Worm (Caenorhabditis elegans) whole organism, early embryonic: ENCODE measurements around the gene W04E12.2.

Source experiments
- B0310.2 ChIP-seq: sonication (generic microtip); optimal IDR thresholded peaks from 2 replicates; lab custom pipeline; 2016; ENCODE audit warnings: mild to moderate bottlenecking, missing genetic modification characterization, missing compliant biosample characterization
- F13C5.2 ChIP-seq: sonication (generic microtip); optimal IDR thresholded peaks from 2 replicates; lab custom pipeline; 2017; ENCODE audit warnings: mild to moderate bottlenecking, missing genetic modification characterization, inconsistent platforms, missing compliant biosample characterization
- aly-1 ChIP-seq: sonication (generic microtip); optimal IDR thresholded peaks from 2 replicates; lab custom pipeline; 2016; ENCODE audit warnings: missing genetic modification characterization, missing compliant biosample characterization
- ama-1 ChIP-seq: fragments of 150-350 bp; optimal IDR thresholded peaks from 2 replicates; lab custom pipeline; 2014
- ceh-13 ChIP-seq: fragments of 200-800 bp; sonication (Bioruptor generic); optimal IDR thresholded peaks from 2 replicates; lab custom pipeline; 2018; ENCODE audit warnings: mild to moderate bottlenecking, missing genetic modification characterization, missing compliant biosample characterization
- ceh-36 ChIP-seq: sonication (generic microtip); optimal IDR thresholded peaks from 2 replicates; lab custom pipeline; 2016; ENCODE audit warnings: missing genetic modification characterization, inconsistent platforms, missing compliant biosample characterization
- ets-7 ChIP-seq: sonication (generic microtip); optimal IDR thresholded peaks from 2 replicates; lab custom pipeline; 2016; ENCODE audit warnings: missing genotype, missing genetic modification characterization, missing compliant biosample characterization
- flt-1 ChIP-seq: fragments of 200-800 bp; sonication (Bioruptor generic); IDR thresholded peaks from 2 replicates; pipeline ENCODE4 v1.3.6; 2022; ENCODE audit warnings: missing genetic modification characterization, missing compliant biosample characterization
- hmbx-1 ChIP-seq: sonication (generic microtip); optimal IDR thresholded peaks from 2 replicates; lab custom pipeline; 2016; ENCODE audit warnings: mild to moderate bottlenecking, missing genetic modification characterization, missing compliant biosample characterization
- hmg-4 ChIP-seq: fragments of 200-800 bp; sonication (Bioruptor generic); optimal IDR thresholded peaks from 2 replicates; lab custom pipeline; 2018; ENCODE audit warnings: mild to moderate bottlenecking, missing genetic modification characterization, missing compliant biosample characterization
- hnd-1 ChIP-seq: sonication (generic microtip); optimal IDR thresholded peaks from 2 replicates; lab custom pipeline; 2016; ENCODE audit warnings: missing genetic modification characterization, missing compliant biosample characterization
- pes-1 ChIP-seq: fragments of 200-800 bp; sonication (Bioruptor generic); IDR thresholded peaks from 2 replicates; pipeline ENCODE4 v1.3.6; 2022; ENCODE audit warnings: missing genetic modification reagents, missing genetic modification characterization, missing compliant biosample characterization
- scrt-1 ChIP-seq: fragments of 200-800 bp; sonication (Bioruptor generic); IDR thresholded peaks from 2 replicates; pipeline ENCODE4 v1.3.6; 2022; ENCODE audit warnings: missing genetic modification characterization, missing compliant biosample characterization
- sea-1 ChIP-seq: fragments of 200-800 bp; sonication (Bioruptor generic); conservative IDR thresholded peaks from 2 replicates; pipeline ENCODE4 v1.3.6; 2022; ENCODE audit warnings: missing genetic modification characterization, missing compliant biosample characterization
- tbx-11 ChIP-seq: fragments of 200-800 bp; sonication (Bioruptor generic); IDR thresholded peaks from 2 replicates; pipeline ENCODE4 v1.3.6; 2022; ENCODE audit warnings: missing genetic modification characterization, missing compliant biosample characterization
- tbx-37 ChIP-seq: fragments of 200-800 bp; sonication (Bioruptor generic); conservative IDR thresholded peaks from 2 replicates; pipeline ENCODE4 v1.3.6; 2022; ENCODE audit warnings: missing genetic modification reagents, missing genetic modification characterization, missing compliant biosample characterization
- tra-4 ChIP-seq: sonication (generic microtip); optimal IDR thresholded peaks from 2 replicates; lab custom pipeline; 2017; ENCODE audit warnings: missing genetic modification characterization, missing compliant biosample characterization

W04E12.2 gene

ce11 chrV:19771660-19772059, 30.7 kb upstream of the W04E12.2 start, which contains the start of gene M162.15:
Gene M162.15, minus strand, starts transcription at chrV:19771760.
- no peak for TF ChIP-seq tbx-11
- TF ChIP-seq aly-1 (tag; lab: Kevin White, UChicago): no peak
- TF ChIP-seq tbx-37 (GFP tag; lab: Robert Waterston, UW): no peak
- no peak for TF ChIP-seq pes-1 (GFP tag; lab: Robert Waterston, UW)
- no peak for TF ChIP-seq hmg-4
- no peak for TF ChIP-seq ets-7 (tag; lab: Kevin White, UChicago)
- TF ChIP-seq hmbx-1 (tag; lab: Kevin White, UChicago): no peak
- no peak for TF ChIP-seq hnd-1
- no peak for TF ChIP-seq B0310.2
- no peak for TF ChIP-seq ceh-36
- TF ChIP-seq flt-1 (GFP tag; lab: Robert Waterston, UW): no peak
- no peak for TF ChIP-seq scrt-1
- TF ChIP-seq sea-1 (GFP tag; lab: Robert Waterston, UW): no peak
- TF ChIP-seq tra-4 (tag; lab: Kevin White, UChicago): no peak
- no peak for TF ChIP-seq F13C5.2
- no peak for TF ChIP-seq ceh-13 (GFP tag; lab: Kevin White, UChicago)
- TF ChIP-seq ama-1 (lab: Kevin White, UChicago): no peak

- TF ChIP-seq scrt-1 (no peak), tbx-11 (no peak), pes-1 (GFP tag; lab: Robert Waterston, UW) (no peak), aly-1 (tag; lab: Kevin White, UChicago) (no peak), ama-1 (lab: Kevin White, UChicago) (no peak), ceh-36 (no peak), tbx-37 (GFP tag; lab: Robert Waterston, UW) (no peak), ets-7 (tag; lab: Kevin White, UChicago) (no peak), hmg-4 (no peak), ceh-13 (GFP tag; lab: Kevin White, UChicago) (no peak), F13C5.2 (no peak), hmbx-1 (tag; lab: Kevin White, UChicago) (no peak), tra-4 (tag; lab: Kevin White, UChicago) (no peak), flt-1 (GFP tag; lab: Robert Waterston, UW) (no peak), sea-1 (GFP tag; lab: Robert Waterston, UW) (no peak), hnd-1 (no peak), B0310.2 (no peak)
Measured at ce11 chrV:19767719-19768118, 26.8 kb upstream of the W04E12.2 start.

- TF ChIP-seq F13C5.2 (no peak), ceh-36 (no peak), pes-1 (GFP tag; lab: Robert Waterston, UW) (no peak), hmbx-1 (tag; lab: Kevin White, UChicago) (no peak), hmg-4 (no peak), aly-1 (tag; lab: Kevin White, UChicago) (no peak)
Measured at ce11 chrV:19760751-19761150, 19.8 kb upstream of the W04E12.2 start, which contains the start of gene M162.5. Gene M162.5, plus strand, starts transcription at chrV:19761051.

DNA sequence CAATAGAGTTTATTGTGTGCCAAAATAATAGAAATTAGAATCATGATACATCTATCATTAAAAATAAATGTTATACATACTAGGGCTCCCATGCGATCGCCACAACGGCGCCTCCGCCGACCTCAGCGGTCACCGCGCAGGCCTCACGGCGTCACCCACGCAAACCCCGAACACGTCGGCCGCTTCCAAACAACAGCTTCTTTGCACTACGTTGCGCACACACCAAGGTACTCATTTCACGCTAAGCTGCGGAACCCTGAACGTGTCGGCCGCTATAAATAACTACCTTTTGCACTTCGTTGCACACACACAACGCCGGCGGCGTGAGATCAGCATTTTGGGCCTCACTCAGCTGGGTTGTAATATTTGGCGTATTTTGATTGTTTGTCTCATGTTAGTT, 18.3 kb upstream of the W04E12.2 start:
- TF ChIP-seq hmbx-1 (tag; lab: Kevin White, UChicago): no peak

- no peak for TF ChIP-seq ets-7 (tag; lab: Kevin White, UChicago)
- TF ChIP-seq tbx-11: no peak
- no peak for TF ChIP-seq B0310.2
- TF ChIP-seq sea-1 (GFP tag; lab: Robert Waterston, UW): no peak
Measured at ce11 chrV:19756253-19756652, 15.3 kb upstream of the W04E12.2 start, which contains the start of gene W04E12.9. Gene W04E12.9, plus strand, starts transcription at chrV:19756553.

- TF ChIP-seq tra-4 (tag; lab: Kevin White, UChicago) (no peak), hmbx-1 (tag; lab: Kevin White, UChicago) (no peak), B0310.2 (no peak), ceh-13 (GFP tag; lab: Kevin White, UChicago) (no peak), ama-1 (lab: Kevin White, UChicago) (no peak), hnd-1 (no peak), flt-1 (GFP tag; lab: Robert Waterston, UW) (no peak), scrt-1 (no peak), sea-1 (GFP tag; lab: Robert Waterston, UW) (no peak), aly-1 (tag; lab: Kevin White, UChicago) (no peak), pes-1 (GFP tag; lab: Robert Waterston, UW) (no peak), tbx-11 (no peak), hmg-4 (no peak), ets-7 (tag; lab: Kevin White, UChicago) (no peak), tbx-37 (GFP tag; lab: Robert Waterston, UW) (no peak), ceh-36 (no peak), F13C5.2 (no peak)
Measured at ce11 chrV:19755260-19755659, 14.3 kb upstream of the W04E12.2 start, which contains the start of gene clec-50. Gene clec-50, minus strand, starts transcription at chrV:19755368.

- no peak for TF ChIP-seq sea-1 (GFP tag; lab: Robert Waterston, UW)
- no peak for TF ChIP-seq ama-1 (lab: Kevin White, UChicago)
- no peak for TF ChIP-seq pes-1 (GFP tag; lab: Robert Waterston, UW)
- no peak for TF ChIP-seq hnd-1
- no peak for TF ChIP-seq flt-1 (GFP tag; lab: Robert Waterston, UW)
- no peak for TF ChIP-seq F13C5.2
- TF ChIP-seq hmg-4: no peak
- no peak for TF ChIP-seq scrt-1
- no peak for TF ChIP-seq tra-4 (tag; lab: Kevin White, UChicago)
- TF ChIP-seq hmbx-1 (tag; lab: Kevin White, UChicago): no peak
- no peak for TF ChIP-seq tbx-37 (GFP tag; lab: Robert Waterston, UW)
- TF ChIP-seq ceh-36: no peak
- TF ChIP-seq ceh-13 (GFP tag; lab: Kevin White, UChicago): no peak
- no peak for TF ChIP-seq B0310.2
- no peak for TF ChIP-seq aly-1 (tag; lab: Kevin White, UChicago)
- no peak for TF ChIP-seq ets-7 (tag; lab: Kevin White, UChicago)
- TF ChIP-seq tbx-11: no peak
Measured at ce11 chrV:19754331-19754730, 13.4 kb upstream of the W04E12.2 start.

DNA sequence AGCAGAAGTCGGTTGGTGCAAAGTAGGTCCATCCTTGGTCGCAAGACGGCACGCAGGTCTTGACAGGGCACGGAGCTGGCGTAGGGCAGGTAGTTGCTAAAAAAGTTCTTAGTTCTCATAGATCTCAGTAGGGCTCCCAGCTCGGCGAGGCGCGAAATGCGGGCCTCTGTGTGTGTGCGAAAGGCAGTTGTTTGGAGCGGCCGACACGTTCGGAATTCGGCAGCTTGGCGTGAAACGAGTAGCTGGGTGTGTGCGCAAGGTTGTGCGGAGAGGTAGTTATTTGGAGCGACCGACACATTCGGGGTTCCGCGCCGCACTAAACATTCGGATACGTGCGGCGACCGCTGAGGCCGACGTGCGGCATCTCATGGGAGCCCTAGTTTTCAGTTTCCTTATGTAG, 11.9 kb upstream of the W04E12.2 start:
- TF ChIP-seq B0310.2 (no peak), aly-1 (tag; lab: Kevin White, UChicago) (no peak), tra-4 (tag; lab: Kevin White, UChicago) (no peak)
